Fruit fly (Drosophila melanogaster): ENCODE data around the gene CG3339.

DNA sequence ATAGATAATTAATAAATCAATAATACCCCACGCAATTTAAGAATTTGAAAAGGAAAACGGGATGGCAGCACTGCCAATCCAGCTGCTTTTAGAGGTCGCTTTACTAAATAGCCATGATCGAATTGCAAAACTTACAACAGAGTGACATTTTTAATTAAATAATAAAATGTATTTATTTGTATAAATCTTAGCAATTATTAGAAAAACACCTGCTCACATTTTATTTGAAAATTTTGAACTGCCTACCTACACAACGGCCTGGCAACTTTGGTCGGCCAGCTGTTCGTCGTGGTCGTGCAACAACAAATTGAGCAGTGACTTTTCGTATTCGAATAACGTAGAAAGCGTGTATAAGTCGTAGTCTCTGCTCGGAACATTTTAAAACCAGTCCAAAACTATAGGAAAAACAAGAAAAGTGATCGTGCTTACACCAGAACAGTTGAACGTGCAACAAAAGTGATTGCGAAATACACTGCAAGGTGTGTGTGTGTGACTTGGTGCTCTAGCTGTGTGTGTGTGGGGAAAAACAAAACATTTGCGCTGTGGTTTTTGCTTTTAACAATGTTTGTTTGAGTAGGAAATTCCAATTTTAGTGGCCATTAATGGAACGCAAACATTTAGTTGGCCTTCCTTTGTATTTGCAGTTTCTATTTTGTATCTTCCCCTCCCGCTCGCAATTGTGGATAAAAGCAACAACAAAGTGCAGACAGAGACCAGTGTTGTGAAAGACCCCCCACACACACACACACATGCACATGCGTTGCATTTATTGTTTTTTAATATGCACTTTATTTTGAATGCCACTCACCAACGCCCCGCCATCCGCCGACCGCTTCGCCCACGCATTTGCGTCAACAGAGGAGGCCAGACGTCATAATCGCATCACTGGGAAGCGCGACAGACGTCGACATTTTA, 47.3 kb downstream of the CG3339 start, which contains the start of gene CG5938:
- TF ChIP-seq kay (GFP tag; ENCODE audit: borderline replicate concordance): no peak
- peak; percentile 24 for TF ChIP-seq tj (GFP tag; optimal IDR thresholded peaks at IDR 0.05)
- peak; percentile 72 for TF ChIP-seq CG12768 (GFP tag; optimal IDR thresholded peaks at IDR 0.05)
- TF ChIP-seq CG14711 (tag; optimal IDR thresholded peaks at IDR 0.05): peak; percentile 58
- peak; percentile 22 for TF ChIP-seq CG7101 (tag; optimal IDR thresholded peaks at IDR 0.05)
- TF ChIP-seq cic (GFP tag; optimal IDR thresholded peaks at IDR 0.05): peak; percentile 78
- TF ChIP-seq CG1620 (GFP tag; optimal IDR thresholded peaks at IDR 0.05): no peak
- peak; percentile 64 for TF ChIP-seq pad (GFP tag; optimal IDR thresholded peaks at IDR 0.05)
- no peak for TF ChIP-seq Clk (GFP tag; optimal IDR thresholded peaks at IDR 0.05)
- TF ChIP-seq CG7045 (GFP tag; optimal IDR thresholded peaks at IDR 0.05): peak; percentile 16

Data from whole organism, adult.